Fruit fly (Drosophila melanogaster) whole organism, prepupa: ENCODE measurements around the gene D2hgdh.

Experiments
- CG10631 ChIP-seq: fragments of 200-800 bp; sonication (Bioruptor generic); optimal IDR thresholded peaks from 2 replicates; lab custom pipeline; 2016; ENCODE audit warnings: missing biosample characterization, missing genetic modification characterization
- CG10669 ChIP-seq: fragments of 200-800 bp; sonication (Bioruptor generic); optimal IDR thresholded peaks from 3 replicates; lab custom pipeline; 2018; ENCODE audit warnings: missing biosample characterization, mild to moderate bottlenecking, missing genetic modification characterization, moderate library complexity
- CG11902 ChIP-seq: fragments of 200-800 bp; sonication (Bioruptor generic); optimal IDR thresholded peaks from 3 replicates; lab custom pipeline; 2016; ENCODE audit warnings: missing biosample characterization, missing genetic modification characterization
- CG1621 ChIP-seq: fragments of 200-800 bp; sonication (Bioruptor generic); optimal IDR thresholded peaks from 3 replicates; lab custom pipeline; 2018; ENCODE audit warnings: missing biosample characterization, mild to moderate bottlenecking, missing genetic modification characterization
- CG16779 ChIP-seq: fragments of 200-800 bp; sonication (Bioruptor generic); optimal IDR thresholded peaks from 3 replicates; lab custom pipeline; 2017; ENCODE audit warnings: missing biosample characterization, mild to moderate bottlenecking, missing genetic modification characterization
- CG3032 ChIP-seq: fragments of 200-800 bp; optimal IDR thresholded peaks from 2 replicates; lab custom pipeline; 2019; ENCODE audit warnings: missing biosample characterization, mild to moderate bottlenecking, missing genetic modification characterization, moderate library complexity
- CG3919 ChIP-seq: fragments of 200-800 bp; sonication (Bioruptor generic); optimal IDR thresholded peaks from 3 replicates; lab custom pipeline; 2016; ENCODE audit warnings: missing biosample characterization, missing genetic modification characterization
- CG6163 ChIP-seq: fragments of 200-800 bp; sonication (Bioruptor generic); IDR thresholded peaks from 3 replicates; pipeline ENCODE4 v1.3.6; 2022; ENCODE audit warnings: missing biosample characterization, missing genetic modification characterization
- CG6276 ChIP-seq: fragments of 200-800 bp; sonication (Bioruptor generic); optimal IDR thresholded peaks from 2 replicates; lab custom pipeline; 2017; ENCODE audit warnings: missing biosample characterization, mild to moderate bottlenecking, missing genetic modification characterization
- CG6792 ChIP-seq: fragments of 200-800 bp; sonication (Bioruptor generic); optimal IDR thresholded peaks from 3 replicates; lab custom pipeline; 2016; ENCODE audit warnings: missing biosample characterization, missing genetic modification characterization
- CG7368 ChIP-seq: fragments of 200-800 bp; sonication (Bioruptor generic); optimal IDR thresholded peaks from 3 replicates; lab custom pipeline; 2016; ENCODE audit warnings: missing biosample characterization, missing genetic modification characterization
- Eip78C ChIP-seq: fragments of 200-800 bp; sonication (Bioruptor generic); peaks from one replicate; lab custom pipeline; 2016; ENCODE audit warnings: missing biosample characterization, missing genetic modification characterization
- Hr38 ChIP-seq: sonication (Bioruptor generic); optimal IDR thresholded peaks from 2 replicates; lab custom pipeline; 2016; ENCODE audit warnings: missing biosample characterization, missing genetic modification characterization
- Hr39 ChIP-seq: fragments of 200-800 bp; sonication (Bioruptor generic); optimal IDR thresholded peaks from 2 replicates; lab custom pipeline; 2016; ENCODE audit warnings: missing biosample characterization, missing genetic modification characterization
- Lpt ChIP-seq: fragments of 200-800 bp; sonication (Bioruptor generic); optimal IDR thresholded peaks from 3 replicates; lab custom pipeline; 2016; ENCODE audit warnings: missing biosample characterization, missing genetic modification characterization
- Sox14 ChIP-seq: fragments of 200-800 bp; sonication (Bioruptor generic); optimal IDR thresholded peaks from 3 replicates; lab custom pipeline; 2016; ENCODE audit warnings: missing biosample characterization, missing genetic modification characterization
- achi ChIP-seq: fragments of 200-800 bp; sonication (Bioruptor generic); optimal IDR thresholded peaks from 3 replicates; lab custom pipeline; 2016; ENCODE audit warnings: missing biosample characterization, missing genetic modification characterization
- acj6 ChIP-seq: fragments of 200-800 bp; sonication (Bioruptor generic); optimal IDR thresholded peaks from 3 replicates; lab custom pipeline; 2016; ENCODE audit warnings: missing biosample characterization, missing genetic modification characterization
- cyc ChIP-seq: fragments of 200-800 bp; sonication (Bioruptor generic); optimal IDR thresholded peaks from 3 replicates; lab custom pipeline; 2016; ENCODE audit warnings: missing biosample characterization, missing genetic modification characterization
- dac ChIP-seq: fragments of 200-800 bp; sonication (Bioruptor generic); optimal IDR thresholded peaks from 2 replicates; lab custom pipeline; 2017; ENCODE audit warnings: missing biosample characterization, mild to moderate bottlenecking, missing genetic modification characterization
- dsx ChIP-seq: fragments of 200-800 bp; optimal IDR thresholded peaks from 3 replicates; lab custom pipeline; 2019; ENCODE audit warnings: missing biosample characterization, mild to moderate bottlenecking, missing genetic modification characterization, moderate library complexity; ENCODE audit not compliant: poor library complexity, severe bottlenecking
- eg ChIP-seq: fragments of 200-800 bp; sonication (Bioruptor generic); IDR thresholded peaks from 3 replicates; pipeline ENCODE4 v1.3.6; 2022; ENCODE audit warnings: missing biosample characterization, missing genetic modification characterization
- esn ChIP-seq: fragments of 200-800 bp; sonication (Bioruptor generic); optimal IDR thresholded peaks from 2 replicates; lab custom pipeline; 2016; ENCODE audit warnings: missing biosample characterization, mild to moderate bottlenecking, missing genetic modification characterization, moderate library complexity
- fd85E ChIP-seq: fragments of 200-800 bp; sonication (Bioruptor generic); optimal IDR thresholded peaks from 3 replicates; lab custom pipeline; 2016; ENCODE audit warnings: missing biosample characterization, missing genetic modification characterization
- fkh ChIP-seq: fragments of 200-800 bp; sonication (Bioruptor generic); optimal IDR thresholded peaks from 3 replicates; lab custom pipeline; 2017; ENCODE audit warnings: missing biosample characterization, mild to moderate bottlenecking, missing genetic modification characterization, moderate library complexity
- net ChIP-seq: fragments of 200-800 bp; sonication (Bioruptor generic); optimal IDR thresholded peaks from 3 replicates; lab custom pipeline; 2016; ENCODE audit warnings: missing biosample characterization, missing genetic modification characterization
- salr ChIP-seq, 2 experiments: fragments of 200-800 bp; sonication (Bioruptor generic); optimal IDR thresholded peaks; 3 replicates each; lab custom pipeline; 2016 to 2018; ENCODE audit warnings: missing biosample characterization in 2 of 2, missing genetic modification characterization in 2 of 2, mild to moderate bottlenecking in 1 of 2
- spab ChIP-seq: fragments of 200-800 bp; sonication (Bioruptor generic); optimal IDR thresholded peaks from 2 replicates; lab custom pipeline; 2017; ENCODE audit warnings: missing biosample characterization, mild to moderate bottlenecking, missing genetic modification characterization, missing genetic modification reagents
- ss ChIP-seq, 2 experiments: fragments of 200-800 bp; sonication (Bioruptor generic); optimal IDR thresholded peaks; 2 replicates in 1 of 2; 3 replicates in 1 of 2; lab custom pipeline; 2017 to 2018; ENCODE audit warnings: mild to moderate bottlenecking in 2 of 2, missing biosample characterization in 2 of 2, missing genetic modification characterization in 2 of 2, moderate library complexity in 1 of 2
- svp ChIP-seq: fragments of 200-800 bp; sonication (Bioruptor generic); peaks from one replicate; lab custom pipeline; 2016; ENCODE audit warnings: missing biosample characterization, missing genetic modification characterization

Gene D2hgdh

DNA sequence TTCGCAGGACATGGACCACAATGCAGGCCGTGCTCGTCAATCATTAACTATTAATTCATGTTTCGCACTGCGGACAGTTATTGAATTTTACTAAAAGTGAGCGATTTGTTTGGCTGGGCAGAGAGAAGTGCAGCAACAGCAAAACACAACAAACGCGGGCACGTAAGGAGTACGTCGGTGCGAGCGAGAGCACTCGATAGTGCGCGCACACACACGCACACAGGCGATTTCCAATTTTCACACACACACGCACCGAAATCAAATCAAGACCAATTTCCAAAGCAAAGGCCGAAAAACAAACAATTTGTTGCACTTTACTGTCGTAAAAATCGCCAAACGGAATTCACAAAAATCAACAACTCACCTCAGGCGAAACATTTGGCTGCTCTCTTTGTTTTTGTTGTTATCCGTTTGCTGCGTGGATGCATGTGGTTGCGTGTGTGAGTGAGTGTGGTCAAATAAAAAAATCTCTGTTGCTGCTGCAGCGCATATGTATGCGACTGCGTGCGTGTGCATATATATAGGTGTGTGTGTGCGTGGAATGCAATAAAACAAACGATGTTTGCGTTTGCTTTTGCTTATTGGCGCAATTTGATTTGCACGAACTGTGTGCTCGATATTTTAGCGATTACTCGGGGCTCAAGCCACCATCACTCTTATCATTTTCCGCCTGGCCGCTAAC lies 16.8 kb downstream of the D2hgdh start (continued):
- TF ChIP-seq spab (GFP tag; lab: Kevin White, UChicago) (no peak), CG7368 (no peak), Lpt (GFP tag; lab: Kevin White, UChicago) (no peak), dac (GFP tag; lab: Kevin White, UChicago) (peak; percentile 18), CG1621 (tag; lab: Kevin White, UChicago) (no peak), dsx (no peak), CG6792 (GFP tag; lab: Kevin White, UChicago) (no peak), net (GFP tag; lab: Kevin White, UChicago) (no peak), CG10669 (GFP tag; lab: Kevin White, UChicago) (no peak), CG10631 (GFP tag; lab: Kevin White, UChicago) (no peak), CG6163 (GFP tag; lab: Robert Waterston, UW) (no peak), CG3032 (tag; lab: Kevin White, UChicago) (no peak)

DNA sequence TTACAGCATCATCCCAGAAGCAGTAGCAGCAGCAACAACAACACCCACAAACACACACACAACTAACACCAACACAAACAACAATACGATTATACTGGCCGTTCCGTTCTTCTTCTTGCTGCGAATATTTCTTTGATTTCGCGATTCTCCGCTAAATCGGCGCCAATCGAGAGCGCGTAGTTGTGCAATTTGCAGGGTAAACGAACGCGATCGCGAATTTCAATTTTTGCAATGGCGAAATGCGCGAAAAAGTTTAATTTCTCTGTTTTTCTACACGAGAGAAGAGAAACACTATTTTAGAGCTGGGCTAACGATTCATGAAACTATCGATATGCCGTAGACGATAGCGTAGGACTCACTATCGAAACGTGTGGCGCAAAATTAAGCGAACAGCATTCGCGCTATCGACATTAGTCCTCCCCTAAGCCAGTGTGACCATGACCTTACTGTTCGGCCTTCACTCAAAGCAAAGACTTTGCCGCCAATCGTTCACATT lies 17.4 kb downstream of the D2hgdh start, which contains the start of gene wapl:
TSS of gene wapl (minus strand) at position 316 of the 496 bp plus-strand sequence.
- TF ChIP-seq Hr39 (GFP tag; lab: Kevin White, UChicago) (peak; percentile 32), svp (GFP tag; lab: Kevin White, UChicago) (peak; percentile 26), CG6792 (GFP tag; lab: Kevin White, UChicago) (no peak), CG10631 (GFP tag; lab: Kevin White, UChicago) (no peak), Eip78C (peak; percentile 51), CG16779 (tag; lab: Kevin White, UChicago) (no peak), fd85E (GFP tag; lab: Kevin White, UChicago) (no peak), Sox14 (GFP tag; lab: Kevin White, UChicago) (peak; percentile 7), cyc (GFP tag; lab: Kevin White, UChicago) (peak; percentile 10), eg (no peak), fkh (GFP tag; lab: Kevin White, UChicago) (no peak), CG11902 (GFP tag; lab: Kevin White, UChicago) (no peak), esn (GFP tag; lab: Kevin White, UChicago) (peak; percentile 34), Hr38 (GFP tag; lab: Kevin White, UChicago) (no peak), CG6276 (GFP tag; lab: Kevin White, UChicago) (peak; percentile 19), salr (GFP tag; optimal IDR thresholded peaks at IDR 0.05; lab: Kevin White, UChicago) (no peak), CG3919 (GFP tag; lab: Kevin White, UChicago) (peak; percentile 26), ss (GFP tag; optimal IDR thresholded peaks at IDR 0.05; lab: Kevin White, UChicago) (no peak), acj6 (GFP tag; lab: Kevin White, UChicago) (no peak), Lpt (GFP tag; lab: Kevin White, UChicago) (no peak)

dm6 chrX:2161020-2161419 lies 19.7 kb downstream of the D2hgdh start:
- TF ChIP-seq salr (GFP tag; optimal IDR thresholded peaks at IDR 0.05; lab: Kevin White, UChicago) = no peak
- TF ChIP-seq CG10669 (GFP tag; lab: Kevin White, UChicago) = no peak
- no peak for TF ChIP-seq achi (GFP tag; lab: Kevin White, UChicago)
- TF ChIP-seq CG3032 (tag; lab: Kevin White, UChicago) = no peak

dm6 chrX:2162130-2162907 lies 21.0 kb downstream of the D2hgdh start, which contains the start of the genes Cyp4d1 and CG3630:
Gene Cyp4d1 (minus strand): TSS chrX:2162180.
Gene CG3630 (plus strand): TSS chrX:2162196.
- peak; percentile 96 for TF ChIP-seq svp (GFP tag; lab: Kevin White, UChicago)
- TF ChIP-seq acj6 (GFP tag; lab: Kevin White, UChicago) = no peak
